Worm (Caenorhabditis elegans) whole organism, young adult: ENCODE results near the gene F35B3.3.

Source experiments
- B0261.1 ChIP-seq: sonication (generic microtip); optimal IDR thresholded peaks from 2 replicates; lab custom pipeline; 2016; ENCODE audit warnings: mild to moderate bottlenecking, missing genetic modification characterization, moderate library complexity, missing compliant biosample characterization
- B0336.3 ChIP-seq: fragments of 200-800 bp; sonication (Bioruptor generic); IDR thresholded peaks from 2 replicates; pipeline ENCODE4 v1.3.6; 2022; ENCODE audit warnings: missing genetic modification characterization, missing compliant biosample characterization
- D2030.7 ChIP-seq: fragments of 200-800 bp; sonication (Bioruptor generic); IDR thresholded peaks from 2 replicates; pipeline ENCODE4 v1.3.6; 2022; ENCODE audit warnings: missing genetic modification reagents, missing genetic modification characterization, missing compliant biosample characterization
- F22D6.2 ChIP-seq: sonication (generic microtip); optimal IDR thresholded peaks from 2 replicates; lab custom pipeline; 2016; ENCODE audit warnings: mild to moderate bottlenecking, missing genetic modification characterization, missing compliant biosample characterization
- F33H1.4 ChIP-seq: fragments of 200-800 bp; sonication (Bioruptor generic); IDR thresholded peaks from 2 replicates; pipeline ENCODE4 v1.3.6; 2022; ENCODE audit warnings: missing genetic modification reagents, missing genetic modification characterization, missing compliant biosample characterization
- F52B5.7 ChIP-seq: sonication (generic microtip); optimal IDR thresholded peaks from 2 replicates; lab custom pipeline; 2016; ENCODE audit warnings: mild to moderate bottlenecking, missing genetic modification characterization, missing compliant biosample characterization
- K11D2.4 ChIP-seq: fragments of 200-800 bp; sonication (Bioruptor generic); IDR thresholded peaks from 2 replicates; pipeline ENCODE4 v1.3.6; 2022; ENCODE audit warnings: missing genetic modification reagents, missing genetic modification characterization, missing compliant biosample characterization
- T26A5.8 ChIP-seq: sonication (generic microtip); optimal IDR thresholded peaks from 2 replicates; lab custom pipeline; 2016; ENCODE audit warnings: missing genetic modification characterization, missing compliant biosample characterization
- Y53F4B.3 ChIP-seq: fragments of 200-800 bp; sonication (Bioruptor generic); IDR thresholded peaks from 2 replicates; pipeline ENCODE4 v1.3.6; 2022; ENCODE audit warnings: missing genetic modification reagents, missing genetic modification characterization, missing compliant biosample characterization
- Y53G8AR.9 ChIP-seq: fragments of 200-800 bp; sonication (Bioruptor generic); conservative IDR thresholded peaks from 2 replicates; pipeline ENCODE4 v1.3.6; 2022; ENCODE audit warnings: missing genetic modification reagents, missing genetic modification characterization, missing compliant biosample characterization
- Y67H2A.10 ChIP-seq: fragments of 200-800 bp; sonication (Bioruptor generic); conservative IDR thresholded peaks from 2 replicates; pipeline ENCODE4 v1.3.6; 2022; ENCODE audit warnings: missing genetic modification reagents, missing genetic modification characterization, missing compliant biosample characterization
- ZK185.1 ChIP-seq: sonication (generic microtip); optimal IDR thresholded peaks from 2 replicates; lab custom pipeline; 2016; ENCODE audit warnings: mild to moderate bottlenecking, missing genetic modification characterization, missing compliant biosample characterization; ENCODE audit not compliant: poor library complexity, severe bottlenecking
- athp-1 ChIP-seq: sonication (generic microtip); optimal IDR thresholded peaks from 2 replicates; lab custom pipeline; 2017; ENCODE audit warnings: mild to moderate bottlenecking, missing genetic modification characterization, missing compliant biosample characterization
- attf-5 ChIP-seq: fragments of 200-800 bp; sonication (Bioruptor generic); optimal IDR thresholded peaks from 2 replicates; lab custom pipeline; 2018; ENCODE audit warnings: mild to moderate bottlenecking, missing genetic modification characterization, missing compliant biosample characterization
- bed-1 ChIP-seq: fragments of 200-800 bp; sonication (Bioruptor generic); IDR thresholded peaks from 2 replicates; pipeline ENCODE4 v1.3.6; 2022; ENCODE audit warnings: missing genetic modification reagents, missing genetic modification characterization, missing compliant biosample characterization
- cebp-1 ChIP-seq, 2 experiments: fragments of 200-800 bp in 1 of 2; sonication (Bioruptor generic) in 1 of 2; sonication (generic microtip) in 1 of 2; IDR thresholded peaks in 1 of 2; optimal IDR thresholded peaks in 1 of 2; 2 replicates each; pipeline versions ENCODE4 v1.3.6 to Lab custom; 2017 to 2022; ENCODE audit warnings: missing compliant biosample characterization in 2 of 2, missing genetic modification characterization in 2 of 2, mild to moderate bottlenecking in 1 of 2, missing genetic modification reagents in 1 of 2, moderate library complexity in 1 of 2
- cebp-2 ChIP-seq: fragments of 200-800 bp; sonication (Bioruptor generic); IDR thresholded peaks from 2 replicates; pipeline ENCODE4 v1.3.6; 2022; ENCODE audit warnings: missing genetic modification characterization, missing compliant biosample characterization
- ceh-79 ChIP-seq: sonication (generic microtip); optimal IDR thresholded peaks from 2 replicates; lab custom pipeline; 2017; ENCODE audit warnings: mild to moderate bottlenecking, missing genetic modification characterization, missing compliant biosample characterization
- die-1 ChIP-seq: sonication (generic microtip); optimal IDR thresholded peaks from 2 replicates; lab custom pipeline; 2016; ENCODE audit warnings: missing genotype, mild to moderate bottlenecking, missing genetic modification characterization, missing compliant biosample characterization
- dox-1 ChIP-seq: fragments of 200-800 bp; sonication (Bioruptor generic); IDR thresholded peaks from 2 replicates; pipeline ENCODE4 v1.3.6; 2022; ENCODE audit warnings: missing genetic modification reagents, missing genetic modification characterization, missing compliant biosample characterization
- dpff-1 ChIP-seq: sonication (generic microtip); optimal IDR thresholded peaks from 2 replicates; lab custom pipeline; 2017; ENCODE audit warnings: mild to moderate bottlenecking, missing genetic modification characterization, missing compliant biosample characterization
- egrh-3 ChIP-seq: fragments of 200-800 bp; sonication (Bioruptor generic); IDR thresholded peaks from 2 replicates; pipeline ENCODE4 v1.3.6; 2022; ENCODE audit warnings: missing genetic modification reagents, missing genetic modification characterization, missing compliant biosample characterization
- fkh-3 ChIP-seq: sonication (generic microtip); optimal IDR thresholded peaks from 2 replicates; lab custom pipeline; 2016; ENCODE audit warnings: mild to moderate bottlenecking, missing genetic modification characterization, missing compliant biosample characterization
- hlh-26 ChIP-seq: fragments of 200-800 bp; sonication (Bioruptor generic); conservative IDR thresholded peaks from 2 replicates; pipeline ENCODE4 v1.3.6; 2022; ENCODE audit warnings: missing genetic modification reagents, missing genetic modification characterization, missing compliant biosample characterization
- hsf-1 ChIP-seq: fragments of 200-800 bp; sonication (Bioruptor generic); IDR thresholded peaks from 2 replicates; pipeline ENCODE4 v1.3.6; 2022; ENCODE audit warnings: missing genetic modification reagents, missing genetic modification characterization, missing compliant biosample characterization
- lin-40 ChIP-seq: sonication (generic microtip); optimal IDR thresholded peaks from 2 replicates; lab custom pipeline; 2016; ENCODE audit warnings: missing genetic modification characterization, mild to moderate bottlenecking, missing compliant biosample characterization, missing genotype, missing genetic modification reagents
- lir-1 ChIP-seq: fragments of 200-800 bp; sonication (Bioruptor generic); conservative IDR thresholded peaks from 2 replicates; pipeline ENCODE4 v1.3.6; 2022; ENCODE audit warnings: missing genetic modification reagents, missing genetic modification characterization, missing compliant biosample characterization
- madf-3 ChIP-seq: fragments of 200-800 bp; sonication (Bioruptor generic); IDR thresholded peaks from 2 replicates; pipeline ENCODE4 v1.3.6; 2022; ENCODE audit warnings: missing genetic modification reagents, missing genetic modification characterization, missing compliant biosample characterization
- madf-6 ChIP-seq: fragments of 200-800 bp; sonication (Bioruptor generic); IDR thresholded peaks from 2 replicates; pipeline ENCODE4 v1.3.6; 2022; ENCODE audit warnings: missing genetic modification reagents, missing genetic modification characterization, missing compliant biosample characterization
- mes-4 ChIP-seq: sonication (generic microtip); optimal IDR thresholded peaks from 2 replicates; lab custom pipeline; 2016; ENCODE audit warnings: missing genotype, missing genetic modification characterization, missing compliant biosample characterization
- nfya-2 ChIP-seq: fragments of 200-800 bp; sonication (Bioruptor generic); IDR thresholded peaks from 2 replicates; pipeline ENCODE4 v1.3.6; 2022; ENCODE audit warnings: missing genetic modification reagents, missing genetic modification characterization, missing compliant biosample characterization
- nfyb-1 ChIP-seq: fragments of 200-800 bp; sonication (Bioruptor generic); IDR thresholded peaks from 2 replicates; pipeline ENCODE4 v1.3.6; 2022; ENCODE audit warnings: missing genetic modification reagents, missing genetic modification characterization, missing compliant biosample characterization
- nhr-179 ChIP-seq: sonication (generic microtip); optimal IDR thresholded peaks from 2 replicates; lab custom pipeline; 2016; ENCODE audit warnings: mild to moderate bottlenecking, missing genetic modification characterization, missing compliant biosample characterization
- nhr-80 ChIP-seq: sonication (generic microtip); optimal IDR thresholded peaks from 2 replicates; lab custom pipeline; 2016; ENCODE audit warnings: missing genetic modification characterization, missing compliant biosample characterization
- nhr-90 ChIP-seq: sonication (generic microtip); optimal IDR thresholded peaks from 2 replicates; lab custom pipeline; 2016; ENCODE audit warnings: missing genotype, mild to moderate bottlenecking, missing genetic modification characterization, missing compliant biosample characterization
- pbrm-1 ChIP-seq: fragments of 200-800 bp; sonication (Bioruptor generic); IDR thresholded peaks from 2 replicates; pipeline ENCODE4 v1.3.6; 2022; ENCODE audit warnings: missing genetic modification reagents, missing genetic modification characterization, missing compliant biosample characterization
- rpc-1 ChIP-seq, 2 experiments: fragments of 150-350 bp in 1 of 2; sonication (generic microtip) in 1 of 2; optimal IDR thresholded peaks; 2 replicates each; lab custom pipeline; 2014 to 2018; ENCODE audit warnings: missing biosample characterization in 1 of 2, missing genetic modification characterization in 1 of 2, missing genetic modification reagents in 1 of 2, missing genotype in 1 of 2
- sdz-38 ChIP-seq: sonication (generic microtip); optimal IDR thresholded peaks from 2 replicates; lab custom pipeline; 2016; ENCODE audit warnings: missing genotype, missing genetic modification characterization, missing compliant biosample characterization
- somi-1 ChIP-seq: fragments of 200-800 bp; sonication (Bioruptor generic); optimal IDR thresholded peaks from 2 replicates; lab custom pipeline; 2018; ENCODE audit warnings: mild to moderate bottlenecking, missing genetic modification characterization, missing compliant biosample characterization
- sptf-2 ChIP-seq: fragments of 200-800 bp; sonication (Bioruptor generic); optimal IDR thresholded peaks from 2 replicates; lab custom pipeline; 2018; ENCODE audit warnings: mild to moderate bottlenecking, missing genetic modification characterization, missing compliant biosample characterization
- tbp1 ChIP-seq: fragments of 200-800 bp; sonication (Bioruptor generic); optimal IDR thresholded peaks from 2 replicates; lab custom pipeline; 2018; ENCODE audit warnings: mild to moderate bottlenecking, missing genetic modification characterization, missing compliant biosample characterization
- unc-62 ChIP-seq: fragments of 150-350 bp; optimal IDR thresholded peaks from 2 replicates; lab custom pipeline; 2014; ENCODE audit warnings: missing biosample characterization, missing genetic modification reagents, missing genetic modification characterization
- ztf-22 ChIP-seq: fragments of 200-800 bp; sonication (Bioruptor generic); optimal IDR thresholded peaks from 2 replicates; lab custom pipeline; 2018; ENCODE audit warnings: mild to moderate bottlenecking, missing genetic modification characterization, moderate library complexity, missing compliant biosample characterization
- ztf-26 ChIP-seq: sonication (generic microtip); optimal IDR thresholded peaks from 2 replicates; lab custom pipeline; 2017; ENCODE audit warnings: missing genetic modification characterization, missing compliant biosample characterization

The F35B3.3 gene

DNA sequence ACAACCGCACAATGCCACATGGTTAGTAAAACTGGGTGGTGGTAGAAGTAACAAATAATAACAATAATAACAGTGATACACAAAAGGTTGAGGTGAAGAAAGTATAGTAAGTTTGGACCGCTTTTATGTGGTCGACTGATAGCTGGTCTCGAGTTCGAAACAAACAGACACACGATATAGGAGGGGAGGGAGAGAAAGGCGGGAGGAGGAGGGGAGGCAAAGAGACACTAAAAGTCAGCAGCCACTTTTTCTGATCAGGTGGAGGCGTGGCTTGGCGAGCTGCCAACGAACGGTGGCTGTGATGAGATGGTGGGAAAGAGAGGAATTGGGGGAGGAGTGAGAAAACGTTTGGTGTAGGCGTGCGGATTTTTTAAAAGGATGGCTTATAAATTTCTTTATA, 45.1 kb downstream of the F35B3.3 start (continued):
- TF ChIP-seq nfyb-1 (GFP tag; lab: Robert Waterston, UW) = 0 out of 2 replicates have a peak, but pooled peaks have one; percentile 47
- TF ChIP-seq mes-4 (tag; lab: Kevin White, UChicago) = no peak
- TF ChIP-seq madf-6 (GFP tag; lab: Robert Waterston, UW) = no peak
- no peak for TF ChIP-seq D2030.7 (GFP tag; lab: Robert Waterston, UW)
- no peak for TF ChIP-seq sptf-2 (GFP tag; lab: Kevin White, UChicago)

DNA sequence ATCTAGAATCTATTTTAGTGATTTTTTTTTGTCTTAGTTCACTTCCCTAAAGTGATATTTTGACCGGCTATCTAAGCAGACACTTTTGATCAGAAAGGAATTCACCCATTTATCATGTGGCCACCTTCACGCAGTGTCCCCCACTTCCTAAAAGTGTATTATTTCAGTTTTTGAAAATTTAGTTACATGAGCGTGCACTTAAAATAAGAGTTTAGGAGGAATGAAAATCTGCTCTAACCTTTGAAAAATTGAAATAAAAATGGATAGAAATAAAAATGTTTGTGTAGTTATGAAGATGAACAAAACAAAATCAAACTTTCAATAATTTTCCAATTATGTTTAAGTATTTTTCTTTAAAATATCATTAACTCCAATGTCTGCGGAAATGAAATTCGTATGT, 46.5 kb downstream of the F35B3.3 start:
- TF ChIP-seq nfya-2 (GFP tag; lab: Robert Waterston, UW) (no peak), cebp-2 (GFP tag; lab: Robert Waterston, UW) (no peak), nhr-90 (no peak), athp-1 (tag; lab: Kevin White, UChicago) (no peak), Y53F4B.3 (GFP tag; lab: Robert Waterston, UW) (no peak), sdz-38 (tag; lab: Kevin White, UChicago) (no peak), F33H1.4 (GFP tag; lab: Robert Waterston, UW) (no peak), sptf-2 (GFP tag; lab: Kevin White, UChicago) (no peak), Y67H2A.10 (no peak)
- TF ChIP-seq, all 124 proteins: peak for 0

DNA sequence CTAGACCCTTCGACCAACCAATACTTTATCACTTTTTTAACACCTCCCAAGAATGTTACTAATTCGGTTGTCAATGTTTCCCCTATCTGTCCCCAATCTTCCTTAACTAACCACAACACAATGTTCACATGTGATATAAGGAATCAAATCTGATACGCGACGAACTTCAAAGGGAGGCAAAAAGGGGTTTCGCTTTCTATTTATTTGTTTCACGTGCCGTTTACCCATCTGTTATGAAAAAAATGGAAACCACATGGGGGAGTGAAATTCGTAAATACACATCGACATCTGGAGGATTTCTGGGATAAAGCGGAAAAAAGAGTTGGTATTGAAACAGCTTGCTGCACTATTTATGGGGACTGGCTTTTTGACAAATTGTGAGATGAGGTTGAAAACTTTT, 48.9 kb downstream of the F35B3.3 start:
- TF ChIP-seq somi-1 (GFP tag; lab: Kevin White, UChicago) = peak; percentile 7
- TF ChIP-seq nhr-179 (tag; lab: Kevin White, UChicago) = no peak
- TF ChIP-seq cebp-1 (GFP tag; IDR thresholded peaks at IDR 0.05; lab: Robert Waterston, UW) = no peak
- peak; percentile 18 for TF ChIP-seq cebp-1 (tag; optimal IDR thresholded peaks at IDR 0.05; lab: Kevin White, UChicago)
- no peak for TF ChIP-seq egrh-3 (GFP tag; lab: Robert Waterston, UW)
- no peak for TF ChIP-seq ceh-79 (tag; lab: Kevin White, UChicago)
- 0 out of 2 replicates have a peak, but pooled peaks have one; percentile 37 for TF ChIP-seq K11D2.4 (GFP tag; lab: Robert Waterston, UW)
- no peak for TF ChIP-seq madf-3
- TF ChIP-seq ztf-26 (tag; lab: Kevin White, UChicago) = peak; percentile 32
- TF ChIP-seq fkh-3 (tag; lab: Kevin White, UChicago) = no peak
- no peak for TF ChIP-seq bed-1

DNA sequence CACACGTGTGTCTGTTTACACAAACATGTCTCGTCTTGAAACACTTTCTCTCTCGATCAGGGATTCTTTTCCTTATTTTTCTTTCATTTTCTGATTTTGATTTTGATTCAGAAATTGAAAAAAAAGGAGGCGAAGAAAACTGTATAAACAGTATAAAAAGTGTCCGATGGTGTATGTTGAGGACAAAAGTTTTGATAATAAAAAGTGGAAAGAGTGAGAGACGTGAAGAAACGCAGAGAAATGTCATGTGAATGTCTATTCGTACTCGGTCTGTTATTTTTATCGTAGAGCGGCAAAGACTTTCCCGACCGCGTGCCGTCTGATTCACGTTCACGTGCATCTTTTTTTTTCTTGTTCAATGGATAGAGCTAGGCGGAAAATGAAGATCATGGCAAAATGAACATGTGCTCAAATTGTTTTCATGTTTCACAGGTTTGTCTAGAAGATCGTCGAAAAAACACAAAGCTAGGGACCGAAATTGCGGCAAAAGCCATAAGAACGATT, 50.5 kb downstream of the F35B3.3 start:
- TF ChIP-seq B0336.3 (GFP tag; lab: Robert Waterston, UW) (peak; percentile 62), cebp-1 (GFP tag; IDR thresholded peaks at IDR 0.05; lab: Robert Waterston, UW) (no peak), cebp-1 (tag; optimal IDR thresholded peaks at IDR 0.05; lab: Kevin White, UChicago) (peak; percentile 71), nhr-80 (peak; percentile 87), dpff-1 (no peak), F52B5.7 (tag; lab: Kevin White, UChicago) (no peak), ztf-26 (tag; lab: Kevin White, UChicago) (peak; percentile 92), hsf-1 (no peak), ztf-22 (peak; percentile 54), Y53G8AR.9 (0 out of 2 replicates have a peak, but pooled peaks have one; percentile 52), hlh-26 (GFP tag; lab: Robert Waterston, UW) (no peak), lir-1 (0 out of 2 replicates have a peak, but pooled peaks have one; percentile 49), pbrm-1 (GFP tag; lab: Robert Waterston, UW) (peak; percentile 31; the same call in 1 of the 2 replicates), tbp1 (GFP tag; lab: Kevin White, UChicago) (peak; percentile 59), lin-40 (peak; percentile 83), attf-5 (GFP tag; lab: Kevin White, UChicago) (peak; percentile 23), dox-1 (GFP tag; lab: Robert Waterston, UW) (peak; percentile 64), rpc-1 (optimal IDR thresholded peaks at IDR 0.05; lab: Kevin White, UChicago) (no peak), rpc-1 (tag; optimal IDR thresholded peaks at IDR 0.05; lab: Kevin White, UChicago) (no peak), unc-62 (GFP tag; lab: Kevin White, UChicago) (peak; percentile 40), F22D6.2 (peak; percentile 57), ZK185.1 (tag; lab: Kevin White, UChicago) (peak; percentile 29), T26A5.8 (tag; lab: Kevin White, UChicago) (no peak), B0261.1 (no peak), die-1 (tag; lab: Kevin White, UChicago) (peak; percentile 16)
